Fruit fly (Drosophila melanogaster): ENCODE results near the gene Top1.

Gene Top1

DNA sequence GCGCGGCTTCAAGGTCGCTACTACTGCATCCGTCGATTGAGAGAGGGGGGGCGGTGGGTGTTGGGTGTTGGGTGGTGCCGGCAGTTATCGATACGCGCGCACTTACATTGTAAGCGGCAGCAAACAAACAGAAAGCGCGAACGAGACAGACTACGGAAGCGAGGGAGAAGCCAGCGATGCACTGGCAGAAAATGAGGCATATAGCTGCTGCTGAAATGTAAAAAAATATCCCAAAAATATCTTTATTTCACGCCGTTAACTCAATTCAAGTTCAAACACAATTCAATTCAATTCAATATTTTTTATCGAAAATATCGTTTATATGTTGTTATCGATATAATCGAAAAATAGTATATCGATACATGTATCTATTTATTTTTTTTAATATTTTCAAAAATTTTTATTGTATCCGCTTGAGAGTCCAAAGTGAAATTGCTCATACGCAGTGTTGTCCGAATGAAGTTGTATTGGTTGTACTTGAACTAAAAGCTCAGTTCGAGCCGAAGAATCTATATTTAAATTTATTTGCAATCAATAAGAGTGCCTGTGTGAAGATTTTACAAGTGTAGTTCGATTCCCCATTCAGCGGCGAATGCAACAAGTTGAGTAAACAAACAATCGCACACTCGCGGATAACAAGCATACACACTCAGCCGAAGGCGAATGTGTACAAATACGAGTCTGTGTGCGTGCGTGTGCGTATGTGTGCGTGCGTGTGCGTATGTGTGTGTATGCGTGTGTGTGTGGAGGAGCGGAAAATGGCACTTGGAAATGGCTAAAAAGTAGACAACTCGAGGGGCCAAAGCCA lies 7.0 kb upstream of the Top1 start (continued):
- TF ChIP-seq CG4404 (GFP tag; IDR thresholded peaks at IDR 0.05) (no peak), CG30403 (GFP tag; optimal IDR thresholded peaks at IDR 0.05) (peak; percentile 54), slou (GFP tag; optimal IDR thresholded peaks at IDR 0.05) (no peak), Xbp1 (GFP tag; optimal IDR thresholded peaks at IDR 0.05) (peak; percentile 46), sisA (GFP tag; IDR thresholded peaks at IDR 0.05) (no peak), toy (GFP tag; IDR thresholded peaks at IDR 0.05) (no peak), gce (GFP tag; IDR thresholded peaks at IDR 0.05) (peak; percentile 86; the same call in 2 of the 3 replicates), Dp (GFP tag; optimal IDR thresholded peaks at IDR 0.05) (no peak), CG13123 (GFP tag; optimal IDR thresholded peaks at IDR 0.05) (no peak), ttk (GFP tag; IDR thresholded peaks at IDR 0.05) (peak; percentile 40; the same call in 1 of the 2 replicates), vnd (GFP tag; IDR thresholded peaks at IDR 0.05; ENCODE audit: partially characterized antibody) (no peak), CG13424 (tag; optimal IDR thresholded peaks at IDR 0.05) (peak; percentile 31), CrebB (tag; optimal IDR thresholded peaks at IDR 0.05) (no peak), mirr (GFP tag; optimal IDR thresholded peaks at IDR 0.05) (no peak), odd (GFP tag; optimal IDR thresholded peaks at IDR 0.05) (peak; percentile 37), dm (GFP tag; optimal IDR thresholded peaks at IDR 0.05) (no peak), CG5953 (GFP tag; IDR thresholded peaks at IDR 0.05) (no peak), dmrt99B (tag; optimal IDR thresholded peaks at IDR 0.05) (peak; percentile 68), CG10209 (GFP tag; optimal IDR thresholded peaks at IDR 0.05) (peak; percentile 12), ATbp (GFP tag; optimal IDR thresholded peaks at IDR 0.05) (peak; percentile 14), NfI (GFP tag; optimal IDR thresholded peaks at IDR 0.05) (no peak), Hand (GFP tag; optimal IDR thresholded peaks at IDR 0.05) (no peak), Gsc (GFP tag; IDR thresholded peaks at IDR 0.05) (no peak), caup (GFP tag; optimal IDR thresholded peaks at IDR 0.05; ENCODE audit: severe bottlenecking) (no peak), NC2α (GFP tag; optimal IDR thresholded peaks at IDR 0.05) (no peak), Trl (optimal IDR thresholded peaks at IDR 0.05) (peak in 1 of 2 experiments; percentile 6), Trl (GFP tag; optimal IDR thresholded peaks at IDR 0.05) (no peak), CG10959 (GFP tag; IDR thresholded peaks at IDR 0.05) (no peak), CG30431 (GFP tag; optimal IDR thresholded peaks at IDR 0.05) (no peak), CG7271 (tag; optimal IDR thresholded peaks at IDR 0.05) (no peak), Chrac-16 (GFP tag; optimal IDR thresholded peaks at IDR 0.05) (no peak), Optix (GFP tag; IDR thresholded peaks at IDR 0.05) (no peak), wdn (GFP tag; IDR thresholded peaks at IDR 0.05) (no peak), wor (GFP tag; IDR thresholded peaks at IDR 0.05) (peak; percentile 38; the same call in 1 of the 2 replicates), B-H2 (GFP tag; optimal IDR thresholded peaks at IDR 0.05) (no peak), CG11247 (GFP tag; IDR thresholded peaks at IDR 0.05) (no peak), CG33213 (GFP tag; optimal IDR thresholded peaks at IDR 0.05) (no peak), Dll (GFP tag; IDR thresholded peaks at IDR 0.05; ENCODE audit: partially characterized antibody) (no peak), Poxn (GFP tag; IDR thresholded peaks at IDR 0.05) (no peak), CG4854 (GFP tag; optimal IDR thresholded peaks at IDR 0.05) (no peak), CG8478 (optimal IDR thresholded peaks at IDR 0.05) (no peak), CG6175 (GFP tag; IDR thresholded peaks at IDR 0.05) (no peak), abd-A (tag; optimal IDR thresholded peaks at IDR 0.05) (no peak), Ets65A (GFP tag) (peak; percentile 52), CG8359 (GFP tag; optimal IDR thresholded peaks at IDR 0.05; ENCODE audit: borderline replicate concordance) (no peak), fd64A (GFP tag; optimal IDR thresholded peaks at IDR 0.05) (no peak), CG4707 (GFP tag; optimal IDR thresholded peaks at IDR 0.05) (no peak), Drgx (GFP tag; IDR thresholded peaks at IDR 0.05) (peak; percentile 38), Hey (tag; optimal IDR thresholded peaks at IDR 0.05) (no peak), pum (GFP tag; optimal IDR thresholded peaks at IDR 0.05) (no peak), CG9932 (GFP tag; IDR thresholded peaks at IDR 0.05) (no peak)
